Worm (Caenorhabditis elegans) whole organism, young adult: ENCODE data around the gene dnj-17.

Source experiments
- B0035.1 ChIP-seq: sonication (generic microtip); optimal IDR thresholded peaks from 2 replicates; lab custom pipeline; 2016; ENCODE audit warnings: missing genetic modification characterization, mild to moderate bottlenecking, missing compliant biosample characterization, missing genotype, missing genetic modification reagents
- F49E8.2 ChIP-seq: sonication (generic microtip); optimal IDR thresholded peaks from 3 replicates; lab custom pipeline; 2017; ENCODE audit warnings: missing genetic modification characterization, mild to moderate bottlenecking, missing compliant biosample characterization, antibody characterized with exemption, moderate library complexity; ENCODE audit not compliant: insufficient read depth
- F57C9.4 ChIP-seq: sonication (generic microtip); optimal IDR thresholded peaks from 2 replicates; lab custom pipeline; 2017; ENCODE audit warnings: mild to moderate bottlenecking, missing genetic modification characterization, missing compliant biosample characterization
- Y79H2A.3 ChIP-seq: fragments of 200-800 bp; sonication (Bioruptor generic); conservative IDR thresholded peaks from 2 replicates; pipeline ENCODE4 v1.3.6; 2022; ENCODE audit warnings: missing genetic modification reagents, missing genetic modification characterization, missing compliant biosample characterization
- ZK185.1 ChIP-seq: sonication (generic microtip); optimal IDR thresholded peaks from 2 replicates; lab custom pipeline; 2016; ENCODE audit warnings: mild to moderate bottlenecking, missing genetic modification characterization, missing compliant biosample characterization; ENCODE audit not compliant: poor library complexity, severe bottlenecking
- attf-3 ChIP-seq: fragments of 200-800 bp; sonication (Bioruptor generic); conservative IDR thresholded peaks from 2 replicates; pipeline ENCODE4 v1.3.6; 2022; ENCODE audit warnings: missing genetic modification reagents, missing genetic modification characterization, missing compliant biosample characterization
- ccch-3 ChIP-seq: fragments of 200-800 bp; sonication (Bioruptor generic); optimal IDR thresholded peaks from 2 replicates; lab custom pipeline; 2018; ENCODE audit warnings: mild to moderate bottlenecking, missing genetic modification characterization, missing compliant biosample characterization
- cebp-1 ChIP-seq, 2 experiments: fragments of 200-800 bp in 1 of 2; sonication (Bioruptor generic) in 1 of 2; sonication (generic microtip) in 1 of 2; IDR thresholded peaks in 1 of 2; optimal IDR thresholded peaks in 1 of 2; 2 replicates each; pipeline versions ENCODE4 v1.3.6 to Lab custom; 2017 to 2022; ENCODE audit warnings: missing compliant biosample characterization in 2 of 2, missing genetic modification characterization in 2 of 2, mild to moderate bottlenecking in 1 of 2, missing genetic modification reagents in 1 of 2, moderate library complexity in 1 of 2
- ceh-79 ChIP-seq: sonication (generic microtip); optimal IDR thresholded peaks from 2 replicates; lab custom pipeline; 2017; ENCODE audit warnings: mild to moderate bottlenecking, missing genetic modification characterization, missing compliant biosample characterization
- chd-7 ChIP-seq: sonication (generic microtip); optimal IDR thresholded peaks from 2 replicates; lab custom pipeline; 2016; ENCODE audit warnings: mild to moderate bottlenecking, missing genetic modification characterization, moderate library complexity, missing compliant biosample characterization
- efl-1 ChIP-seq: fragments of 150-350 bp; optimal IDR thresholded peaks from 2 replicates; lab custom pipeline; 2014; ENCODE audit warnings: missing biosample characterization, missing genetic modification reagents, missing genetic modification characterization
- fkh-3 ChIP-seq: sonication (generic microtip); optimal IDR thresholded peaks from 2 replicates; lab custom pipeline; 2016; ENCODE audit warnings: mild to moderate bottlenecking, missing genetic modification characterization, missing compliant biosample characterization
- hmg-1.2 ChIP-seq: fragments of 200-800 bp; sonication (Bioruptor generic); IDR thresholded peaks from 2 replicates; pipeline ENCODE4 v1.3.6; 2022; ENCODE audit warnings: missing genetic modification reagents, missing genetic modification characterization, missing compliant biosample characterization
- hmg-20 ChIP-seq: fragments of 200-800 bp; sonication (Bioruptor generic); IDR thresholded peaks from 2 replicates; pipeline ENCODE4 v1.3.6; 2022; ENCODE audit warnings: missing genetic modification reagents, missing genetic modification characterization, missing compliant biosample characterization
- hrde-1 ChIP-seq: sonication (generic microtip); optimal IDR thresholded peaks from 2 replicates; lab custom pipeline; 2016; ENCODE audit warnings: missing genetic modification characterization, mild to moderate bottlenecking, missing compliant biosample characterization, moderate library complexity, missing genotype, missing genetic modification reagents, borderline replicate concordance
- lin-26 ChIP-seq: fragments of 200-800 bp; sonication (Bioruptor generic); IDR thresholded peaks from 2 replicates; pipeline ENCODE4 v1.3.6; 2022; ENCODE audit warnings: missing genetic modification reagents, missing genetic modification characterization, missing compliant biosample characterization
- lin-54 ChIP-seq: fragments of 200-800 bp; sonication (Bioruptor generic); optimal IDR thresholded peaks from 2 replicates; lab custom pipeline; 2018; ENCODE audit warnings: mild to moderate bottlenecking, missing genetic modification characterization, missing compliant biosample characterization
- lir-1 ChIP-seq: fragments of 200-800 bp; sonication (Bioruptor generic); conservative IDR thresholded peaks from 2 replicates; pipeline ENCODE4 v1.3.6; 2022; ENCODE audit warnings: missing genetic modification reagents, missing genetic modification characterization, missing compliant biosample characterization
- lsy-27 ChIP-seq: sonication (generic microtip); optimal IDR thresholded peaks from 2 replicates; lab custom pipeline; 2017; ENCODE audit warnings: missing genetic modification characterization, mild to moderate bottlenecking, missing compliant biosample characterization, antibody characterized with exemption, missing genotype, borderline replicate concordance; ENCODE audit not compliant: insufficient read depth
- unc-130 ChIP-seq: sonication (generic microtip); optimal IDR thresholded peaks from 2 replicates; lab custom pipeline; 2016; ENCODE audit warnings: missing genetic modification reagents, missing genetic modification characterization, missing compliant biosample characterization
- ztf-18 ChIP-seq: sonication (generic microtip); optimal IDR thresholded peaks from 2 replicates; lab custom pipeline; 2016; ENCODE audit warnings: missing genotype, mild to moderate bottlenecking, missing genetic modification characterization, missing compliant biosample characterization
- ztf-28 ChIP-seq: fragments of 200-800 bp; sonication (Bioruptor generic); IDR thresholded peaks from 2 replicates; pipeline ENCODE4 v1.3.6; 2022; ENCODE audit warnings: missing genetic modification reagents, missing genetic modification characterization, missing compliant biosample characterization

Gene dnj-17

ce11 chrIII:13343562-13344139 is 49.5 kb downstream of the dnj-17 start (continued):
- TF ChIP-seq lin-26 (peak; percentile 56; the same call in 1 of the 2 replicates), B0035.1 (no peak), ztf-18 (tag; lab: Kevin White, UChicago) (peak; percentile 56), hrde-1 (tag; lab: Kevin White, UChicago) (peak; percentile 26), ccch-3 (GFP tag; lab: Kevin White, UChicago) (no peak)

ce11 chrIII:13343117-13343516 is 50.0 kb downstream of the dnj-17 start, which contains the start of gene ife-1:
Gene ife-1, plus strand, starts transcription at chrIII:13343417.
- TF ChIP-seq attf-3 (GFP tag; lab: Robert Waterston, UW) (no peak), hmg-1.2 (GFP tag; lab: Robert Waterston, UW) (no peak), lin-54 (GFP tag; lab: Kevin White, UChicago) (no peak)
- TF ChIP-seq, all 124 proteins: peak for 0

DNA sequence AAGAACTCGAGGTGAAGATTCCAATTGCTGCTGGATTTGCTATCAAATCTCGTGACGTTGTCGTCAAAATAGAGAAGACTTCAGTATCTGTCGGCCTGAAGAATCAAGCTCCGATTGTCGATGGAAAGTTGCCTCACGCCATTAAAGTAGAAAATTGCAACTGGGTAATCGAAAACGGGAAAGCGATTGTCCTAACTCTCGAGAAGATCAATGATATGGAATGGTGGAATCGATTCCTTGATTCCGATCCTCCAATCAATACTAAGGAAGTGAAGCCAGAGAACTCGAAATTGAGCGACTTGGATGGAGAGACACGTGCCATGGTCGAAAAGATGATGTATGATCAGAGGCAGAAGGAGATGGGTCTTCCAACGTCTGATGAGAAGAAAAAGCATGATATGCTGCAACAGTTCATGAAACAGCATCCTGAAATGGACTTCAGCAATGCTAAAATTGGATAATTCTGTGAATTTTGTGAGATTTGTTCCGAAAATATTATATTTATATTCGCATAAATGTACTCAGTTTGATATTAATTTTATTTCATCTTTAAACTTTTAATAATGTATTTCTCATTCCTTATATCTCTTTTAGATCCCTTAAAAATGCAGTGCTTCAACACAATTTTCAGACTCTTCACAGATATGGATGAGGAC is 50.9 kb downstream of the dnj-17 start, which contains the start of gene dro-1:
Gene dro-1, plus strand, starts transcription at position 606 of the 656 bp plus-strand sequence.
- TF ChIP-seq hmg-20 (GFP tag; lab: Robert Waterston, UW) (no peak), ZK185.1 (no peak), ztf-28 (GFP tag; lab: Robert Waterston, UW) (no peak), efl-1 (no peak), F49E8.2 (tag; lab: Kevin White, UChicago) (no peak), lir-1 (GFP tag; lab: Robert Waterston, UW) (no peak), F57C9.4 (tag; lab: Kevin White, UChicago) (no peak), chd-7 (tag; lab: Kevin White, UChicago) (no peak)

- no peak for TF ChIP-seq Y79H2A.3 (GFP tag; lab: Robert Waterston, UW)
- no peak for TF ChIP-seq cebp-1 (GFP tag; IDR thresholded peaks at IDR 0.05; lab: Robert Waterston, UW)
- peak; percentile 79 for TF ChIP-seq cebp-1 (tag; optimal IDR thresholded peaks at IDR 0.05; lab: Kevin White, UChicago)
- TF ChIP-seq unc-130 (GFP tag; lab: Kevin White, UChicago) = no peak
- TF ChIP-seq ceh-79 (tag; lab: Kevin White, UChicago) = no peak
- peak; percentile 89 for TF ChIP-seq ztf-18 (tag; lab: Kevin White, UChicago)
- no peak for TF ChIP-seq fkh-3 (tag; lab: Kevin White, UChicago)
- no peak for TF ChIP-seq lsy-27 (tag; lab: Kevin White, UChicago)
- TF ChIP-seq, all 124 proteins: peak for 2
Measured at ce11 chrIII:13341275-13341626, 51.9 kb downstream of the dnj-17 start, which contains the start of gene nud-1. Gene nud-1, plus strand, starts transcription at chrIII:13341527.
